Fruit fly (Drosophila melanogaster) whole organism, wandering third instar larva: ENCODE data around the gene Kap-alpha1.

Experiments
- CG32264 ChIP-seq: fragments of 200-800 bp; sonication (Bioruptor generic); optimal IDR thresholded peaks from 2 replicates; lab custom pipeline; 2016; ENCODE audit warnings: missing biosample characterization, missing genetic modification characterization
- pan ChIP-seq: fragments of >200 bp; optimal IDR thresholded peaks from 2 replicates; lab custom pipeline; 2017

DNA sequence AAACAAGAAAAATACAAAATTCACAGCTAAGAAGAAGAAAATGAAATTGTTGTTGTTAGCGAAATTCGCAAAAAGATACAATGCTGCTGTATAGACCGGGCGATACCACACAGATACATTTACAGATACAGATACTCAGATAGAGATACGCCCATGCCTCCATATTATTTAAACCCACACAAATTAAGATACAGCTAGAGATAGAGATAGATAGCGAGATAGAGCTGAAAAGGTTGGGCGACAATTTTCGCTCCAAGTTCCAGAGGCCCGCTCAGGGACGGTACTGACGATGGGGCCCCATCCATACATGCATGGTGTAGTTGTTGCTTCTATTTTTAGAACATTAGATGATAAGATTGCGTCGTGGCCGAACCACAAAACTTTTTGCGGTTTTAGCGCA, 19.4 kb upstream of the Kap-alpha1 start:
- TF ChIP-seq CG32264 (GFP tag; lab: Kevin White, UChicago) = no peak
- no peak for TF ChIP-seq pan
